Fruit fly (Drosophila melanogaster): ENCODE measurements around the gene Spc25.

DNA sequence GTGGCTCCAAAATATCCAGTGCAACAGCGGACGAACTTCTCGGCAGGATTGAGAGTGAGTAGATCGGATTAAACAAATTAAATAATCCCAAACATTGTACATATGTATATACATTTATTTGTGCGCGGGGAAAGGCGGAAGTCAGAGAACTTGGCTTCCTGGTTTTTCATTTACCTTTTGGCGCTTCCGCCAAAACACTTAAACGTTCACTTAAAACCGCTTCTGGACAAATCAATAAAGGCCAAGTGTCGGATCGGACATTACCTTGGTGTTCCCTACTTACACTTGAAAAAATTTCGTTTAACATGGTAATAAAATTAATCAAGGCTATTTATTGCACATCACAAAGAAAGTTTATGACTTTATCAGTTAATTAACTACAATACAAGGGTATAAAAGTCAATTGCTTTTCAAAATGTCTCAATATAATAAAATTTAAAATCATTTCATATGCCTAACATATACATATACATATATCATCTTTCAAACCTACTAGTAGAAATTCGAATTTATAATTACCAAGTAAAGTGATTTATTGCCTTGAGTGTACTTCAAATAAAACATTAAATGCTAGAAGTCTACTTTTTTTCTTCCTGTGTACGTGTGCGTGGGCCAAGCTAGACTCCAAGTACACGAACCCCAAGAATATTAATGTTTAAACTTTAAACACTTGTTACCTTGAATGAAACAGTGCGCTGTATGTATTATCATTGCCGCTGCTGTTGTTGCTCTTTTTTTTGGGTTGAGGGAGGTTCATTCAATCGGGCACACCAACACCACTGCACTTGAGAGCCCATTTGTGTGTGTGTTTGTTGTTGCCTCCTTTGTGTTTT lies 20.0 kb downstream of the Spc25 start:
- peak; percentile 33 for TF ChIP-seq N (GFP tag; optimal IDR thresholded peaks at IDR 0.05)
- no peak for TF ChIP-seq Rel (GFP tag; optimal IDR thresholded peaks at IDR 0.05)
- no peak for TF ChIP-seq Rel (tag; optimal IDR thresholded peaks at IDR 0.05)
- no peak for TF ChIP-seq Jra (GFP tag; optimal IDR thresholded peaks at IDR 0.05)
- TF ChIP-seq tai (GFP tag; optimal IDR thresholded peaks at IDR 0.05), result no peak
- peak; percentile 27 for TF ChIP-seq CG32264 (GFP tag; optimal IDR thresholded peaks at IDR 0.05)
- TF ChIP-seq usp (GFP tag; optimal IDR thresholded peaks at IDR 0.05), result no peak

Measured in whole organism, wandering third instar larva.